Fruit fly (Drosophila melanogaster) whole organism, wandering third instar larva: Measurements from ENCODE around the gene CG13784.

ENCODE experiments used
- Abd-B ChIP-seq: fragments of >200 bp; optimal IDR thresholded peaks from 2 replicates; lab custom pipeline; 2017; ENCODE audit warnings: missing biosample characterization, missing genetic modification characterization
- CG32264 ChIP-seq: fragments of 200-800 bp; sonication (Bioruptor generic); optimal IDR thresholded peaks from 2 replicates; lab custom pipeline; 2016; ENCODE audit warnings: missing biosample characterization, missing genetic modification characterization
- CG9705 ChIP-seq: fragments of 200-800 bp; sonication (Bioruptor generic); optimal IDR thresholded peaks from 2 replicates; lab custom pipeline; 2018; ENCODE audit warnings: missing biosample characterization, mild to moderate bottlenecking, missing genetic modification characterization
- CrebA ChIP-seq: fragments of 200-800 bp; sonication (Bioruptor generic); optimal IDR thresholded peaks from 2 replicates; lab custom pipeline; 2016; ENCODE audit warnings: missing biosample characterization, mild to moderate bottlenecking, missing genetic modification characterization, borderline replicate concordance
- Dfd ChIP-seq: fragments of >200 bp; optimal IDR thresholded peaks from 2 replicates; lab custom pipeline; 2017; ENCODE audit warnings: missing biosample characterization, missing genetic modification characterization
- Dif ChIP-seq: fragments of 200-275, 200-300 bp; sonication (Bioruptor generic); optimal IDR thresholded peaks from 2 replicates; lab custom pipeline; 2018; ENCODE audit warnings: missing biosample characterization, missing genetic modification characterization; ENCODE audit not compliant: partially characterized antibody
- GATAd ChIP-seq: sonication (Bioruptor generic); optimal IDR thresholded peaks from 2 replicates; lab custom pipeline; 2016; ENCODE audit warnings: missing biosample characterization, missing genetic modification characterization
- HLH106 ChIP-seq: fragments of 200-800 bp; optimal IDR thresholded peaks from 3 replicates; lab custom pipeline; 2019; ENCODE audit warnings: missing biosample characterization, mild to moderate bottlenecking, missing genetic modification characterization, moderate library complexity
- Hnf4 ChIP-seq: fragments of 200-800 bp; sonication (Bioruptor generic); optimal IDR thresholded peaks from 2 replicates; lab custom pipeline; 2016; ENCODE audit warnings: missing biosample characterization, mild to moderate bottlenecking, missing genetic modification characterization
- Hr78 ChIP-seq: fragments of >200 bp; optimal IDR thresholded peaks from 2 replicates; lab custom pipeline; 2017; ENCODE audit warnings: missing biosample characterization, missing genetic modification characterization
- Hr83 ChIP-seq: fragments of 200-300 bp; sonication (Bioruptor generic); optimal IDR thresholded peaks from 2 replicates; lab custom pipeline; 2016; ENCODE audit warnings: missing biosample characterization, mild to moderate bottlenecking, missing genetic modification characterization, moderate library complexity; ENCODE audit not compliant: poor library complexity, severe bottlenecking
- Jra ChIP-seq: sonication (Bioruptor generic); optimal IDR thresholded peaks from 2 replicates; lab custom pipeline; 2016; ENCODE audit warnings: missing biosample characterization, missing genetic modification characterization
- Mio ChIP-seq: sonication (Bioruptor generic); optimal IDR thresholded peaks from 2 replicates; lab custom pipeline; 2016; ENCODE audit warnings: missing biosample characterization, missing genetic modification characterization
- Myc ChIP-seq: fragments of >200 bp; optimal IDR thresholded peaks from 2 replicates; lab custom pipeline; 2017
- N ChIP-seq: fragments of >200 bp; optimal IDR thresholded peaks from 2 replicates; lab custom pipeline; 2018; ENCODE audit warnings: missing biosample characterization, missing external identifiers, missing genetic modification characterization
- OdsH ChIP-seq: fragments of 200-800 bp; sonication (Bioruptor generic); optimal IDR thresholded peaks from 2 replicates; lab custom pipeline; 2016; ENCODE audit warnings: missing biosample characterization, mild to moderate bottlenecking, missing genetic modification characterization
- Rel ChIP-seq, 2 experiments: fragments of 200-800 bp; sonication (Bioruptor generic) in 1 of 2; optimal IDR thresholded peaks; 2 replicates in 1 of 2; 3 replicates in 1 of 2; lab custom pipeline; 2016 to 2019; ENCODE audit warnings: mild to moderate bottlenecking in 2 of 2, missing biosample characterization in 2 of 2, missing genetic modification characterization in 2 of 2, moderate library complexity in 1 of 2
- Sp1 ChIP-seq: fragments of 200-800 bp; sonication (Bioruptor generic); optimal IDR thresholded peaks from 3 replicates; lab custom pipeline; 2019; ENCODE audit warnings: missing biosample characterization, mild to moderate bottlenecking, missing genetic modification characterization, moderate library complexity
- Vsx2 ChIP-seq: fragments of 200-300, 225-300 bp; sonication (Bioruptor generic); optimal IDR thresholded peaks from 2 replicates; lab custom pipeline; 2018; ENCODE audit warnings: missing biosample characterization, missing genetic modification characterization; ENCODE audit not compliant: partially characterized antibody
- br ChIP-seq: fragments of 200-800 bp; sonication (Bioruptor generic); optimal IDR thresholded peaks from 2 replicates; lab custom pipeline; 2016; ENCODE audit warnings: missing biosample characterization, missing genetic modification characterization
- brk ChIP-seq: fragments of 200-800 bp; sonication (Bioruptor generic); optimal IDR thresholded peaks from 2 replicates; lab custom pipeline; 2016; ENCODE audit warnings: missing biosample characterization, mild to moderate bottlenecking, missing genetic modification characterization
- dl ChIP-seq, 2 experiments: fragments of 175-275, 200-275 bp in 1 of 2; fragments of 200-275 bp in 1 of 2; sonication (Bioruptor generic); optimal IDR thresholded peaks; lab custom pipeline; 2018; ENCODE audit warnings: mild to moderate bottlenecking in 2 of 2, missing biosample characterization in 2 of 2, missing genetic modification characterization in 2 of 2, moderate library complexity in 2 of 2; ENCODE audit not compliant: partially characterized antibody in 2 of 2, insufficient read depth in 1 of 2
- dmrt93B ChIP-seq: fragments of 200-800 bp; sonication (Bioruptor generic); optimal IDR thresholded peaks from 2 replicates; lab custom pipeline; 2018; ENCODE audit warnings: missing biosample characterization, mild to moderate bottlenecking, missing genetic modification characterization
- dsf ChIP-seq: sonication (Bioruptor generic); optimal IDR thresholded peaks from 2 replicates; lab custom pipeline; 2016; ENCODE audit warnings: missing biosample characterization, missing genetic modification characterization, borderline replicate concordance
- ey ChIP-seq: fragments of 200-800 bp; sonication (Bioruptor generic); optimal IDR thresholded peaks from 2 replicates; lab custom pipeline; 2016; ENCODE audit warnings: missing biosample characterization, missing genetic modification characterization
- foxo ChIP-seq, 2 experiments: fragments of 200-800 bp; sonication (Bioruptor generic); optimal IDR thresholded peaks; 2 replicates in 1 of 2; 3 replicates in 1 of 2; lab custom pipeline; 2016 to 2017; ENCODE audit warnings: missing biosample characterization in 2 of 2, missing genetic modification characterization in 2 of 2
- fru ChIP-seq: fragments of 200-800 bp; sonication (Bioruptor generic); optimal IDR thresholded peaks from 3 replicates; lab custom pipeline; 2016; ENCODE audit warnings: missing biosample characterization, mild to moderate bottlenecking, missing genetic modification characterization
- h ChIP-seq: fragments of 200-800 bp; sonication (Bioruptor generic); optimal IDR thresholded peaks from 3 replicates; lab custom pipeline; 2016; ENCODE audit warnings: missing biosample characterization, mild to moderate bottlenecking, missing genetic modification characterization
- jim ChIP-seq: fragments of 175-275, 200-325 bp; sonication (Bioruptor generic); optimal IDR thresholded peaks from 2 replicates; lab custom pipeline; 2016; ENCODE audit warnings: missing biosample characterization, mild to moderate bottlenecking, missing genetic modification characterization
- lola ChIP-seq: fragments of >200 bp; optimal IDR thresholded peaks from 2 replicates; lab custom pipeline; 2017; ENCODE audit warnings: missing biosample characterization, missing genetic modification characterization
- pan ChIP-seq: fragments of >200 bp; optimal IDR thresholded peaks from 2 replicates; lab custom pipeline; 2017
- psq ChIP-seq: fragments of 200-800 bp; sonication (Bioruptor generic); optimal IDR thresholded peaks from 3 replicates; lab custom pipeline; 2017; ENCODE audit warnings: missing biosample characterization, mild to moderate bottlenecking, missing genetic modification characterization, moderate library complexity
- rgr ChIP-seq: fragments of 200-800 bp; sonication (Bioruptor generic); optimal IDR thresholded peaks from 3 replicates; lab custom pipeline; 2016; ENCODE audit warnings: missing biosample characterization, mild to moderate bottlenecking, missing genetic modification characterization
- sage ChIP-seq: fragments of 200-800 bp; sonication (Bioruptor generic); optimal IDR thresholded peaks from 2 replicates; lab custom pipeline; 2016; ENCODE audit warnings: missing biosample characterization, mild to moderate bottlenecking, missing genetic modification characterization
- sv ChIP-seq: fragments of 200-800 bp; sonication (Bioruptor generic); optimal IDR thresholded peaks from 3 replicates; lab custom pipeline; 2016; ENCODE audit warnings: missing biosample characterization, missing genetic modification characterization
- tai ChIP-seq: sonication (Bioruptor generic); optimal IDR thresholded peaks from 2 replicates; lab custom pipeline; 2016; ENCODE audit warnings: missing biosample characterization, missing genetic modification characterization
- usp ChIP-seq: fragments of >200 bp; optimal IDR thresholded peaks from 2 replicates; lab custom pipeline; 2017; ENCODE audit warnings: missing biosample characterization, missing genetic modification characterization
- woc ChIP-seq: sonication (Bioruptor generic); optimal IDR thresholded peaks from 2 replicates; lab custom pipeline; 2016; ENCODE audit warnings: missing biosample characterization, mild to moderate bottlenecking, missing genetic modification characterization

CG13784 gene

dm6 chr2L:7207660-7208059, 12.2 kb downstream of the CG13784 start:
- TF ChIP-seq Abd-B (GFP tag; lab: Kevin White, UChicago) (no peak), Dif (GFP tag; lab: Kevin White, UChicago) (no peak), woc (GFP tag; lab: Kevin White, UChicago) (no peak), h (GFP tag; lab: Kevin White, UChicago) (no peak), Hr83 (no peak), Hr78 (no peak), Rel (GFP tag; optimal IDR thresholded peaks at IDR 0.05; lab: Kevin White, UChicago) (no peak), Rel (tag; optimal IDR thresholded peaks at IDR 0.05; lab: Kevin White, UChicago) (no peak), fru (GFP tag; lab: Kevin White, UChicago) (no peak), CG9705 (no peak), Sp1 (no peak), CG32264 (GFP tag; lab: Kevin White, UChicago) (no peak), jim (GFP tag; lab: Kevin White, UChicago) (no peak), usp (GFP tag; lab: Kevin White, UChicago) (no peak), lola (no peak), foxo (GFP tag; optimal IDR thresholded peaks at IDR 0.05; lab: Kevin White, UChicago) (no peak), HLH106 (no peak), psq (no peak), Jra (GFP tag; lab: Kevin White, UChicago) (no peak), GATAd (GFP tag; lab: Kevin White, UChicago) (no peak), ey (no peak)

DNA sequence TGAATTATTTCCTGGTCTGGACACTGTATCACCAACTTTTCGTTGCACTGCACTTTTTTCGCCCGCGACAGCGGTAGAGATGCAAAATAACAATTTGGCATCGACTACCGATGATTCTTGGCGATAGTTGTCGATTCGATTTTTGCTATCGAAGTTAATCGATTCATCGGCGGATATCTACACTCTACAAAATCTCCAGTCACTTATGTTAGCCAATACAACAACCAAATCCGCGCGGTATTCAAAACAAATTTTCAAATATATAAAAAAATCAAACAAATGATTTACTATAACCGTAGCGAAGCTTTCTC, 15.7 kb downstream of the CG13784 start, which contains the start of gene CG4502:
CG4502 (minus strand) TSS at position 93 of the 311 bp plus-strand sequence.
- TF ChIP-seq Hr83 (peak; percentile 86), foxo (GFP tag; optimal IDR thresholded peaks at IDR 0.05; lab: Kevin White, UChicago) (peak in 1 of 2 experiments; percentile 13), Jra (GFP tag; lab: Kevin White, UChicago) (no peak), ey (no peak), Mio (GFP tag; lab: Kevin White, UChicago) (no peak), Hr78 (no peak), rgr (GFP tag; lab: Kevin White, UChicago) (no peak), sage (GFP tag; lab: Kevin White, UChicago) (no peak), dl (GFP tag; optimal IDR thresholded peaks at IDR 0.05; lab: Kevin White, UChicago; ENCODE audit: insufficient read depth in 1 of 2, partially characterized antibody in 2 of 2) (no peak), woc (GFP tag; lab: Kevin White, UChicago) (no peak), lola (no peak), h (GFP tag; lab: Kevin White, UChicago) (peak; percentile 62), sv (GFP tag; lab: Kevin White, UChicago) (no peak), Dfd (GFP tag; lab: Kevin White, UChicago) (no peak), GATAd (GFP tag; lab: Kevin White, UChicago) (no peak), CG32264 (GFP tag; lab: Kevin White, UChicago) (no peak), Myc (lab: Kevin White, UChicago) (peak; percentile 18), pan (lab: Kevin White, UChicago) (no peak), Hnf4 (peak; percentile 61), jim (GFP tag; lab: Kevin White, UChicago) (no peak), N (no peak), dsf (GFP tag; lab: Kevin White, UChicago) (no peak), dmrt93B (GFP tag; lab: Kevin White, UChicago) (no peak), psq (peak; percentile 87), tai (GFP tag; lab: Kevin White, UChicago) (peak; percentile 63), Sp1 (peak; percentile 29), fru (GFP tag; lab: Kevin White, UChicago) (peak; percentile 12), Rel (GFP tag; optimal IDR thresholded peaks at IDR 0.05; lab: Kevin White, UChicago) (no peak), Rel (tag; optimal IDR thresholded peaks at IDR 0.05; lab: Kevin White, UChicago) (peak; percentile 89), CG9705 (no peak), Dif (GFP tag; lab: Kevin White, UChicago) (no peak), Abd-B (GFP tag; lab: Kevin White, UChicago) (no peak), Vsx2 (GFP tag; lab: Kevin White, UChicago) (peak; percentile 41), br (peak; percentile 16), brk (peak; percentile 63), usp (GFP tag; lab: Kevin White, UChicago) (no peak), CrebA (peak; percentile 60), HLH106 (no peak), OdsH (GFP tag; lab: Kevin White, UChicago) (no peak)
